Fruit fly (Drosophila melanogaster) whole organism, wandering third instar larva: ENCODE results near the gene ACXA.

Experiments used
- Abd-B ChIP-seq: fragments of >200 bp; optimal IDR thresholded peaks from 2 replicates; lab custom pipeline; 2017; ENCODE audit warnings: missing biosample characterization, missing genetic modification characterization
- CG32264 ChIP-seq: fragments of 200-800 bp; sonication (Bioruptor generic); optimal IDR thresholded peaks from 2 replicates; lab custom pipeline; 2016; ENCODE audit warnings: missing biosample characterization, missing genetic modification characterization
- CrebA ChIP-seq: fragments of 200-800 bp; sonication (Bioruptor generic); optimal IDR thresholded peaks from 2 replicates; lab custom pipeline; 2016; ENCODE audit warnings: missing biosample characterization, mild to moderate bottlenecking, missing genetic modification characterization, borderline replicate concordance
- Dfd ChIP-seq: fragments of >200 bp; optimal IDR thresholded peaks from 2 replicates; lab custom pipeline; 2017; ENCODE audit warnings: missing biosample characterization, missing genetic modification characterization
- GATAd ChIP-seq: sonication (Bioruptor generic); optimal IDR thresholded peaks from 2 replicates; lab custom pipeline; 2016; ENCODE audit warnings: missing biosample characterization, missing genetic modification characterization
- HLH106 ChIP-seq: fragments of 200-800 bp; optimal IDR thresholded peaks from 3 replicates; lab custom pipeline; 2019; ENCODE audit warnings: missing biosample characterization, mild to moderate bottlenecking, missing genetic modification characterization, moderate library complexity
- Hnf4 ChIP-seq: fragments of 200-800 bp; sonication (Bioruptor generic); optimal IDR thresholded peaks from 2 replicates; lab custom pipeline; 2016; ENCODE audit warnings: missing biosample characterization, mild to moderate bottlenecking, missing genetic modification characterization
- Hr78 ChIP-seq: fragments of >200 bp; optimal IDR thresholded peaks from 2 replicates; lab custom pipeline; 2017; ENCODE audit warnings: missing biosample characterization, missing genetic modification characterization
- Hr83 ChIP-seq: fragments of 200-300 bp; sonication (Bioruptor generic); optimal IDR thresholded peaks from 2 replicates; lab custom pipeline; 2016; ENCODE audit warnings: missing biosample characterization, mild to moderate bottlenecking, missing genetic modification characterization, moderate library complexity; ENCODE audit not compliant: poor library complexity, severe bottlenecking
- Jra ChIP-seq: sonication (Bioruptor generic); optimal IDR thresholded peaks from 2 replicates; lab custom pipeline; 2016; ENCODE audit warnings: missing biosample characterization, missing genetic modification characterization
- Mio ChIP-seq: sonication (Bioruptor generic); optimal IDR thresholded peaks from 2 replicates; lab custom pipeline; 2016; ENCODE audit warnings: missing biosample characterization, missing genetic modification characterization
- Myc ChIP-seq: fragments of >200 bp; optimal IDR thresholded peaks from 2 replicates; lab custom pipeline; 2017
- N ChIP-seq: fragments of >200 bp; optimal IDR thresholded peaks from 2 replicates; lab custom pipeline; 2018; ENCODE audit warnings: missing biosample characterization, missing external identifiers, missing genetic modification characterization
- Rel ChIP-seq, 2 experiments: fragments of 200-800 bp; sonication (Bioruptor generic) in 1 of 2; optimal IDR thresholded peaks; 2 replicates in 1 of 2; 3 replicates in 1 of 2; lab custom pipeline; 2016 to 2019; ENCODE audit warnings: mild to moderate bottlenecking in 2 of 2, missing biosample characterization in 2 of 2, missing genetic modification characterization in 2 of 2, moderate library complexity in 1 of 2
- Sp1 ChIP-seq: fragments of 200-800 bp; sonication (Bioruptor generic); optimal IDR thresholded peaks from 3 replicates; lab custom pipeline; 2019; ENCODE audit warnings: missing biosample characterization, mild to moderate bottlenecking, missing genetic modification characterization, moderate library complexity
- br ChIP-seq: fragments of 200-800 bp; sonication (Bioruptor generic); optimal IDR thresholded peaks from 2 replicates; lab custom pipeline; 2016; ENCODE audit warnings: missing biosample characterization, missing genetic modification characterization
- brk ChIP-seq: fragments of 200-800 bp; sonication (Bioruptor generic); optimal IDR thresholded peaks from 2 replicates; lab custom pipeline; 2016; ENCODE audit warnings: missing biosample characterization, mild to moderate bottlenecking, missing genetic modification characterization
- dl ChIP-seq, 2 experiments: fragments of 175-275, 200-275 bp in 1 of 2; fragments of 200-275 bp in 1 of 2; sonication (Bioruptor generic); optimal IDR thresholded peaks; lab custom pipeline; 2018; ENCODE audit warnings: mild to moderate bottlenecking in 2 of 2, missing biosample characterization in 2 of 2, missing genetic modification characterization in 2 of 2, moderate library complexity in 2 of 2; ENCODE audit not compliant: partially characterized antibody in 2 of 2, insufficient read depth in 1 of 2
- dmrt93B ChIP-seq: fragments of 200-800 bp; sonication (Bioruptor generic); optimal IDR thresholded peaks from 2 replicates; lab custom pipeline; 2018; ENCODE audit warnings: missing biosample characterization, mild to moderate bottlenecking, missing genetic modification characterization
- dsf ChIP-seq: sonication (Bioruptor generic); optimal IDR thresholded peaks from 2 replicates; lab custom pipeline; 2016; ENCODE audit warnings: missing biosample characterization, missing genetic modification characterization, borderline replicate concordance
- ey ChIP-seq: fragments of 200-800 bp; sonication (Bioruptor generic); optimal IDR thresholded peaks from 2 replicates; lab custom pipeline; 2016; ENCODE audit warnings: missing biosample characterization, missing genetic modification characterization
- foxo ChIP-seq, 2 experiments: fragments of 200-800 bp; sonication (Bioruptor generic); optimal IDR thresholded peaks; 2 replicates in 1 of 2; 3 replicates in 1 of 2; lab custom pipeline; 2016 to 2017; ENCODE audit warnings: missing biosample characterization in 2 of 2, missing genetic modification characterization in 2 of 2
- h ChIP-seq: fragments of 200-800 bp; sonication (Bioruptor generic); optimal IDR thresholded peaks from 3 replicates; lab custom pipeline; 2016; ENCODE audit warnings: missing biosample characterization, mild to moderate bottlenecking, missing genetic modification characterization
- jim ChIP-seq: fragments of 175-275, 200-325 bp; sonication (Bioruptor generic); optimal IDR thresholded peaks from 2 replicates; lab custom pipeline; 2016; ENCODE audit warnings: missing biosample characterization, mild to moderate bottlenecking, missing genetic modification characterization
- pan ChIP-seq: fragments of >200 bp; optimal IDR thresholded peaks from 2 replicates; lab custom pipeline; 2017
- psq ChIP-seq: fragments of 200-800 bp; sonication (Bioruptor generic); optimal IDR thresholded peaks from 3 replicates; lab custom pipeline; 2017; ENCODE audit warnings: missing biosample characterization, mild to moderate bottlenecking, missing genetic modification characterization, moderate library complexity
- sage ChIP-seq: fragments of 200-800 bp; sonication (Bioruptor generic); optimal IDR thresholded peaks from 2 replicates; lab custom pipeline; 2016; ENCODE audit warnings: missing biosample characterization, mild to moderate bottlenecking, missing genetic modification characterization
- sv ChIP-seq: fragments of 200-800 bp; sonication (Bioruptor generic); optimal IDR thresholded peaks from 3 replicates; lab custom pipeline; 2016; ENCODE audit warnings: missing biosample characterization, missing genetic modification characterization
- tai ChIP-seq: sonication (Bioruptor generic); optimal IDR thresholded peaks from 2 replicates; lab custom pipeline; 2016; ENCODE audit warnings: missing biosample characterization, missing genetic modification characterization
- usp ChIP-seq: fragments of >200 bp; optimal IDR thresholded peaks from 2 replicates; lab custom pipeline; 2017; ENCODE audit warnings: missing biosample characterization, missing genetic modification characterization
- woc ChIP-seq: sonication (Bioruptor generic); optimal IDR thresholded peaks from 2 replicates; lab custom pipeline; 2016; ENCODE audit warnings: missing biosample characterization, mild to moderate bottlenecking, missing genetic modification characterization

ACXA gene

dm6 chr2L:12925311-12925710 is 4.4 kb downstream of the ACXA start, which contains the start of gene ACXE:
Gene ACXE (plus strand): TSS chr2L:12925611.
- TF ChIP-seq Hr83 (GFP tag; lab: Kevin White, UChicago) = no peak
- TF ChIP-seq CrebA (GFP tag; lab: Kevin White, UChicago) = no peak
- TF ChIP-seq dmrt93B = no peak
- TF ChIP-seq woc (GFP tag; lab: Kevin White, UChicago) = no peak
- TF ChIP-seq N (GFP tag; lab: Kevin White, UChicago) = no peak
- TF ChIP-seq pan (lab: Kevin White, UChicago) = no peak
- no peak for TF ChIP-seq sage
- no peak for TF ChIP-seq sv
- no peak for TF ChIP-seq brk
- no peak for TF ChIP-seq HLH106
- no peak for TF ChIP-seq Dfd (GFP tag; lab: Kevin White, UChicago)
- TF ChIP-seq Rel (GFP tag; optimal IDR thresholded peaks at IDR 0.05; lab: Kevin White, UChicago) = no peak
- TF ChIP-seq Rel (tag; optimal IDR thresholded peaks at IDR 0.05; lab: Kevin White, UChicago) = no peak
- no peak for TF ChIP-seq ey
- no peak for TF ChIP-seq foxo (GFP tag; optimal IDR thresholded peaks at IDR 0.05; lab: Kevin White, UChicago)
- TF ChIP-seq, all 38 proteins: peak for 0

dm6 chr2L:12932996-12933395 is 12.1 kb downstream of the ACXA start:
- TF ChIP-seq CrebA (GFP tag; lab: Kevin White, UChicago) (no peak), HLH106 (peak; percentile 1), Myc (lab: Kevin White, UChicago) (no peak), jim (GFP tag; lab: Kevin White, UChicago) (no peak), woc (GFP tag; lab: Kevin White, UChicago) (no peak), brk (no peak)

dm6 chr2L:12950682-12951081 is 29.8 kb downstream of the ACXA start:
- TF ChIP-seq br (GFP tag; lab: Kevin White, UChicago) (no peak), GATAd (no peak), Jra (no peak), ey (no peak), Hnf4 (GFP tag; lab: Kevin White, UChicago) (no peak), Hr83 (GFP tag; lab: Kevin White, UChicago) (no peak), Sp1 (GFP tag; lab: Kevin White, UChicago) (no peak), h (GFP tag; lab: Kevin White, UChicago) (no peak), CG32264 (GFP tag; lab: Kevin White, UChicago) (no peak), Rel (GFP tag; optimal IDR thresholded peaks at IDR 0.05; lab: Kevin White, UChicago) (no peak), Rel (tag; optimal IDR thresholded peaks at IDR 0.05; lab: Kevin White, UChicago) (no peak), foxo (GFP tag; optimal IDR thresholded peaks at IDR 0.05; lab: Kevin White, UChicago) (no peak)
- TF ChIP-seq, all 38 proteins: peak for 0

DNA sequence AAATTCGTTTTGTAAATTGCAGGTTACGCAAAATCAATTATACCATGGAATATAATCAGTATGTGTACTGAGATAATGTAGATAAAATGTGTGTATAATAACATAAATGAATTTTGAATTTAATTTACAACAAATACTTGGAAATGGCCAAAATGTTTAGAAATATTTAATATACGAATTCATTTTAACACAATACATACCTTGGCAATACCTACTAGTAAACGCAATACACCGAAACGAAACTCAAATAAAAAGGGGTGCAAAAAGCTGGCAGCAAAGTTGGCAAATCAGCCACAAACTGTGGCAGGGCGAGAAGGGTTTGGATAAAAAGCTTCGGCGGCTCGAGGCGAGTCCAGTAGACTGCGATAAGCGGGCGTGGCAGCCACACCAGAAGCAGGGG is 45.4 kb downstream of the ACXA start, which contains the start of gene CG16800:
CG16800 (plus strand) TSS at position 301 of the 400 bp plus-strand sequence.
- TF ChIP-seq dmrt93B = no peak
- no peak for TF ChIP-seq tai
- no peak for TF ChIP-seq dl (GFP tag; optimal IDR thresholded peaks at IDR 0.05; lab: Kevin White, UChicago; ENCODE audit: insufficient read depth in 1 of 2, partially characterized antibody in 2 of 2)
- TF ChIP-seq Hnf4 (GFP tag; lab: Kevin White, UChicago) = no peak
- no peak for TF ChIP-seq Abd-B (GFP tag; lab: Kevin White, UChicago)
- no peak for TF ChIP-seq CrebA (GFP tag; lab: Kevin White, UChicago)
- no peak for TF ChIP-seq Myc (lab: Kevin White, UChicago)
- TF ChIP-seq sage = no peak
- no peak for TF ChIP-seq psq
- TF ChIP-seq Mio = no peak
- no peak for TF ChIP-seq dsf

DNA sequence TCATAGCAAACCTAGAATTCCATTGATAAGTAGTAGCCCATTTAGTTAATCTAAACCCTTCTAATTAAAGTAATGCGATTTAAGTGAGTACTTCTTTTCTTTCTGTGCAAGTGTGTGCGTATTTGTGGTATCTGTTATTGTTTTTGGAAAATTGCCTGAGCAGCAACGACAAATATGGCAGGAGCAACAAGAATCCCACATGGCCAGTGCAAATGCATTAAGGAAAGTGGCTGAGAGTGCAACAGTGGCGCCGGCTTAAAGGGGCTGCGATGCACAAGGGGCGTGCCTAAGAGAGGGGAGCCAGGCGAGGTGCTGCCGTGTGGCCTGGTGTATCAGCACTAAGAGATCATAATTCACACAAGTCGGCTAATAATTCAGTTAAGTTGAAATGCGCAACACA is 48.7 kb downstream of the ACXA start:
- TF ChIP-seq sage (no peak), tai (no peak), N (GFP tag; lab: Kevin White, UChicago) (no peak), brk (no peak), usp (GFP tag; lab: Kevin White, UChicago) (no peak), Hr78 (GFP tag; lab: Kevin White, UChicago) (no peak), dl (GFP tag; optimal IDR thresholded peaks at IDR 0.05; lab: Kevin White, UChicago; ENCODE audit: insufficient read depth in 1 of 2, partially characterized antibody in 2 of 2) (no peak), Hr83 (GFP tag; lab: Kevin White, UChicago) (no peak), h (GFP tag; lab: Kevin White, UChicago) (no peak), Mio (no peak), ey (no peak), dsf (no peak)
